Fruit fly (Drosophila melanogaster): Measurements from ENCODE around the gene mus312.

Gene mus312

DNA sequence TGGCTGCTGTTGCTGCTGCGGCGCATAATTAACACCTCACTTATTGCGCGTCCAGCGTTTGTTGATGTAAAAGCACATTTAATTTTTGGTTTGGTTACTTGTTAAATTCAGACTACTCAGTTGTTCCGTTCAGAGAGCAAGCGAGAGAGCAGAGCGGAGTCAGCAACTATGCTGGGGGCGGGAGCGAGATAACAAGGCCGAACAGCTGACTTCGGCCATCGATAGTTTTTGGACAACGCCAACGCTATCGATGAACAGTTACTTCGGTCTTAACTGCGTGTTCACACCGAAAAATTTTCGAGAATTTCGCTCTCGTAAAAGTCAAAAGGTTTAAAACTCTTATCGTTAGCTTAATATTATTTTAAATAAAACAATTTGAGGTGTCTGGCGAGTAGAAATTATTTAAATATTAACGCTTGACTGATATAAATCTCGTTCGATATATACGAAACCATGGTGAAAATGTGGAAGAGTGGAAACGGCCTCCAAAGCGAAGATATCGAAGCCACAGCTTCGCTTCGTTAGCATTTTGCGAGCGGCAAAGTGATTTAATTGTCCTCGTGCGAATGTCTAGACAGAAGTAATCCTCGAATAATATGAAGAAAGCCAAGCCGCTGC, 52.5 kb downstream of the mus312 start, which contains the start of the genes SMSr and smid (continued):
- TF ChIP-seq CG16863 (GFP tag; optimal IDR thresholded peaks at IDR 0.05), result peak; percentile 21
- TF ChIP-seq zen (tag; optimal IDR thresholded peaks at IDR 0.05), result peak; percentile 77
- no peak for TF ChIP-seq btn (GFP tag; optimal IDR thresholded peaks at IDR 0.05)
- TF ChIP-seq ci (GFP tag; IDR thresholded peaks at IDR 0.05), result 0 out of 3 replicates have a peak, but pooled peaks have one; percentile 26
- peak; percentile 10 for TF ChIP-seq CG18011 (GFP tag; optimal IDR thresholded peaks at IDR 0.05)
- peak; percentile 11 for TF ChIP-seq tup (GFP tag; optimal IDR thresholded peaks at IDR 0.05)
- peak; percentile 40 for TF ChIP-seq CG18764 (GFP tag; optimal IDR thresholded peaks at IDR 0.05)
- TF ChIP-seq CG2875 (GFP tag; optimal IDR thresholded peaks at IDR 0.05), result no peak
- no peak for TF ChIP-seq Lim3 (GFP tag; IDR thresholded peaks at IDR 0.05)
- no peak for TF ChIP-seq CG8388 (GFP tag; optimal IDR thresholded peaks at IDR 0.05)
- TF ChIP-seq CG5953 (GFP tag; IDR thresholded peaks at IDR 0.05), result no peak
- TF ChIP-seq CTCF (GFP tag; optimal IDR thresholded peaks at IDR 0.05), result peak; percentile 52
- TF ChIP-seq Sox100B (GFP tag; optimal IDR thresholded peaks at IDR 0.05), result peak; percentile 43
- TF ChIP-seq esg (GFP tag; conservative IDR thresholded peaks at IDR 0.05), result no peak
- peak; percentile 91 for TF ChIP-seq vnd (GFP tag; IDR thresholded peaks at IDR 0.05; ENCODE audit: partially characterized antibody)
- TF ChIP-seq Dfd (GFP tag; optimal IDR thresholded peaks at IDR 0.05), result peak in 1 of 2 experiments; percentile 52
- TF ChIP-seq Ssrp (tag; optimal IDR thresholded peaks at IDR 0.05), result peak; percentile 59
- peak; percentile 55 for TF ChIP-seq scrt (GFP tag; optimal IDR thresholded peaks at IDR 0.05)
- TF ChIP-seq Trl (optimal IDR thresholded peaks at IDR 0.05), result peak; percentile 82 to 88
- TF ChIP-seq Trl (GFP tag; optimal IDR thresholded peaks at IDR 0.05), result peak; percentile 43
- TF ChIP-seq pan (optimal IDR thresholded peaks at IDR 0.05), result no peak
- peak in 1 of 2 experiments; percentile 47 for TF ChIP-seq pan (GFP tag; optimal IDR thresholded peaks at IDR 0.05 in 1 of 2, IDR thresholded peaks at IDR 0.05 in 1 of 2)
- no peak for TF ChIP-seq CG6683 (GFP tag; optimal IDR thresholded peaks at IDR 0.05)
- TF ChIP-seq seq (GFP tag; IDR thresholded peaks at IDR 0.05), result no peak
- TF ChIP-seq ind (GFP tag; optimal IDR thresholded peaks at IDR 0.05), result peak; percentile 58
- peak; percentile 85 for TF ChIP-seq nmo (GFP tag; optimal IDR thresholded peaks at IDR 0.05)
- peak; percentile 45 for TF ChIP-seq nerfin-1 (tag; optimal IDR thresholded peaks at IDR 0.05)
- peak; percentile 77 for TF ChIP-seq Sry-δ (GFP tag; optimal IDR thresholded peaks at IDR 0.05)
- TF ChIP-seq Doc2 (GFP tag; IDR thresholded peaks at IDR 0.05), result no peak
- TF ChIP-seq Deaf1 (tag; optimal IDR thresholded peaks at IDR 0.05), result peak; percentile 72
- TF ChIP-seq gro (GFP tag; optimal IDR thresholded peaks at IDR 0.05), result no peak
- TF ChIP-seq ase (GFP tag; IDR thresholded peaks at IDR 0.05), result 0 out of 3 replicates have a peak, but pooled peaks have one; percentile 42
- no peak for TF ChIP-seq CG12744 (GFP tag; optimal IDR thresholded peaks at IDR 0.05)
- TF ChIP-seq bigmax (GFP tag; optimal IDR thresholded peaks at IDR 0.05), result peak; percentile 25
- TF ChIP-seq CG13296 (GFP tag; optimal IDR thresholded peaks at IDR 0.05), result no peak
- no peak for TF ChIP-seq CG2199 (GFP tag; IDR thresholded peaks at IDR 0.05)
- TF ChIP-seq tin (GFP tag; optimal IDR thresholded peaks at IDR 0.05), result peak; percentile 51
- no peak for TF ChIP-seq CG6254 (GFP tag; optimal IDR thresholded peaks at IDR 0.05)
- TF ChIP-seq CG4424 (GFP tag; optimal IDR thresholded peaks at IDR 0.05), result peak; percentile 42
- no peak for TF ChIP-seq cg (GFP tag; optimal IDR thresholded peaks at IDR 0.05)
- TF ChIP-seq fd96Cb (tag; optimal IDR thresholded peaks at IDR 0.05), result peak; percentile 39
- TF ChIP-seq CG9876 (GFP tag; optimal IDR thresholded peaks at IDR 0.05), result peak; percentile 18
- TF ChIP-seq CoRest (tag; optimal IDR thresholded peaks at IDR 0.05), result peak; percentile 79
- no peak for TF ChIP-seq Mes4 (GFP tag; optimal IDR thresholded peaks at IDR 0.05)
- TF ChIP-seq CG11398 (GFP tag; optimal IDR thresholded peaks at IDR 0.05), result no peak
- peak; percentile 43 for TF ChIP-seq CG13624 (GFP tag; optimal IDR thresholded peaks at IDR 0.05)
- TF ChIP-seq Sox102F (GFP tag; optimal IDR thresholded peaks at IDR 0.05), result no peak
- no peak for TF ChIP-seq CG2678 (tag; optimal IDR thresholded peaks at IDR 0.05)
- peak; percentile 47 for TF ChIP-seq kni (GFP tag; optimal IDR thresholded peaks at IDR 0.05)
- peak; percentile 62 for TF ChIP-seq CG10979 (tag; optimal IDR thresholded peaks at IDR 0.05)
- TF ChIP-seq CG8765 (GFP tag; IDR thresholded peaks at IDR 0.05), result peak; percentile 52; the same call in 1 of the 2 replicates

Data from whole organism, embryonic.